Worm (Caenorhabditis elegans): ENCODE results near the gene rod-1.

Gene rod-1

ce11 chrIV:7505866-7506488, 27.7 kb downstream of the rod-1 start (continued):
- 0 out of 2 replicates have a peak, but pooled peaks have one; percentile 21 for TF ChIP-seq Y56A3A.18 (GFP tag; IDR thresholded peaks at IDR 0.05)
- TF ChIP-seq zim-3 (tag; optimal IDR thresholded peaks at IDR 0.05), result no peak
- peak; percentile 38 for TF ChIP-seq nhr-90 (tag; optimal IDR thresholded peaks at IDR 0.05)
- TF ChIP-seq ceh-79 (tag; optimal IDR thresholded peaks at IDR 0.05), result no peak
- no peak for TF ChIP-seq ceh-100 (GFP tag; IDR thresholded peaks at IDR 0.05)
- TF ChIP-seq F37B4.10 (GFP tag; IDR thresholded peaks at IDR 0.05), result no peak
- TF ChIP-seq B0336.3 (GFP tag; IDR thresholded peaks at IDR 0.05), result peak; percentile 86
- no peak for TF ChIP-seq B0019.2 (GFP tag; conservative IDR thresholded peaks at IDR 0.05)
- TF ChIP-seq F39B2.1 (GFP tag; IDR thresholded peaks at IDR 0.05), result 0 out of 2 replicates have a peak, but pooled peaks have one; percentile 40
- no peak for TF ChIP-seq F23B12.7 (tag; optimal IDR thresholded peaks at IDR 0.05; ENCODE audit: insufficient read depth)
- TF ChIP-seq ceh-40 (GFP tag; IDR thresholded peaks at IDR 0.05), result no peak
- no peak for TF ChIP-seq cebp-1 (GFP tag; IDR thresholded peaks at IDR 0.05)
- TF ChIP-seq cebp-1 (tag; optimal IDR thresholded peaks at IDR 0.05), result peak; percentile 65
- TF ChIP-seq snpc-1.1 (tag; optimal IDR thresholded peaks at IDR 0.05; ENCODE audit: insufficient read depth), result no peak
- no peak for TF ChIP-seq gei-17 (GFP tag; optimal IDR thresholded peaks at IDR 0.05)
- no peak for TF ChIP-seq hlh-26 (GFP tag; conservative IDR thresholded peaks at IDR 0.05)
- no peak for TF ChIP-seq let-607 (tag; optimal IDR thresholded peaks at IDR 0.05)
- no peak for TF ChIP-seq sea-2 (GFP tag; IDR thresholded peaks at IDR 0.05)
- no peak for TF ChIP-seq atf-7 (tag; optimal IDR thresholded peaks at IDR 0.05)
- TF ChIP-seq Y95B8A.8 (GFP tag; IDR thresholded peaks at IDR 0.05), result peak; percentile 73
- peak; percentile 64 for TF ChIP-seq snpc-3.4 (tag; optimal IDR thresholded peaks at IDR 0.05)
- TF ChIP-seq repo-1 (tag; optimal IDR thresholded peaks at IDR 0.05), result peak; percentile 88
- TF ChIP-seq sdz-38 (tag; optimal IDR thresholded peaks at IDR 0.05), result no peak
- peak; percentile 78 for TF ChIP-seq snpc-1.3 (tag; optimal IDR thresholded peaks at IDR 0.05; ENCODE audit: insufficient read depth)
- TF ChIP-seq lin-35 (GFP tag; optimal IDR thresholded peaks at IDR 0.05), result peak in 1 of 3 experiments; percentile 20
- peak; percentile 39 for TF ChIP-seq mxl-1 (tag; optimal IDR thresholded peaks at IDR 0.05)
- TF ChIP-seq nhr-179 (tag; optimal IDR thresholded peaks at IDR 0.05), result no peak
- no peak for TF ChIP-seq sptf-2 (GFP tag; optimal IDR thresholded peaks at IDR 0.05)
- peak; percentile 52 for TF ChIP-seq madf-10 (tag; optimal IDR thresholded peaks at IDR 0.05)
- TF ChIP-seq F22D6.2 (tag; optimal IDR thresholded peaks at IDR 0.05), result no peak
- peak; percentile 35 for TF ChIP-seq lin-40 (tag; optimal IDR thresholded peaks at IDR 0.05)
- TF ChIP-seq C06A6.2 (GFP tag; conservative IDR thresholded peaks at IDR 0.05), result peak; percentile 48; the same call in 1 of the 2 replicates
- peak; percentile 24 for TF ChIP-seq rcor-1 (GFP tag; IDR thresholded peaks at IDR 0.05)
- 0 out of 2 replicates have a peak, but pooled peaks have one; percentile 42 for TF ChIP-seq nfyb-1 (GFP tag; IDR thresholded peaks at IDR 0.05)
- TF ChIP-seq lir-1 (GFP tag; conservative IDR thresholded peaks at IDR 0.05), result peak; percentile 19; the same call in 1 of the 2 replicates
- TF ChIP-seq F52B5.7 (tag; optimal IDR thresholded peaks at IDR 0.05), result peak; percentile 22
- peak; percentile 78 for TF ChIP-seq hrde-1 (tag; optimal IDR thresholded peaks at IDR 0.05; ENCODE audit: borderline replicate concordance)
- peak; percentile 36 for TF ChIP-seq F10E7.11 (tag; optimal IDR thresholded peaks at IDR 0.05)
- TF ChIP-seq pbrm-1 (GFP tag; IDR thresholded peaks at IDR 0.05), result peak; percentile 61; the same call in 1 of the 2 replicates
- no peak for TF ChIP-seq B0261.1 (tag; optimal IDR thresholded peaks at IDR 0.05)
- no peak for TF ChIP-seq die-1 (tag; optimal IDR thresholded peaks at IDR 0.05)
- peak; percentile 10 for TF ChIP-seq B0035.1 (tag; optimal IDR thresholded peaks at IDR 0.05)
- TF ChIP-seq T07F8.4 (tag; optimal IDR thresholded peaks at IDR 0.05), result no peak
- TF ChIP-seq ccch-3 (GFP tag; optimal IDR thresholded peaks at IDR 0.05), result no peak
- peak; percentile 50 for TF ChIP-seq hmg-1.2 (GFP tag; IDR thresholded peaks at IDR 0.05)
- TF ChIP-seq Y79H2A.3 (GFP tag; conservative IDR thresholded peaks at IDR 0.05), result 0 out of 2 replicates have a peak, but pooled peaks have one; percentile 46
- TF ChIP-seq Y53G8AR.9 (GFP tag; conservative IDR thresholded peaks at IDR 0.05), result peak; percentile 88

Measured in whole organism, young adult.